Fruit fly (Drosophila melanogaster) whole organism, embryonic: ENCODE measurements around the gene Jhbp5.
A peak's percentile ranks its signal among the peaks of the same experiment; 100 is the strongest.

Experiments
- Atf6 ChIP-seq: fragments of 200-800 bp; sonication (Bioruptor generic); IDR thresholded peaks from 2 replicates; pipeline ENCODE4 v1.3.6; 2022; ENCODE audit warnings: missing biosample characterization, missing genetic modification characterization
- CG10321 ChIP-seq: fragments of 200-800 bp; sonication (Bioruptor generic); IDR thresholded peaks from 2 replicates; pipeline ENCODE4 v1.3.6; 2022; ENCODE audit warnings: missing biosample characterization, missing genetic modification characterization
- CG10565 ChIP-seq: fragments of 200-800 bp; sonication (Bioruptor generic); optimal IDR thresholded peaks from 3 replicates; lab custom pipeline; 2016; ENCODE audit warnings: missing biosample characterization, mild to moderate bottlenecking, missing genetic modification characterization
- CG11723 ChIP-seq: fragments of 200-800 bp; sonication (Bioruptor generic); optimal IDR thresholded peaks from 2 replicates; lab custom pipeline; 2017; ENCODE audit warnings: missing biosample characterization, mild to moderate bottlenecking, missing genetic modification characterization
- CG13123 ChIP-seq: fragments of 200-800 bp; sonication (Bioruptor generic); optimal IDR thresholded peaks from 2 replicates; lab custom pipeline; 2016; ENCODE audit warnings: missing biosample characterization, missing genetic modification characterization
- CG14441 ChIP-seq: fragments of 200-800 bp; sonication (Bioruptor generic); IDR thresholded peaks from 2 replicates; pipeline ENCODE4 v1.3.6; 2022; ENCODE audit warnings: missing biosample characterization, missing genetic modification characterization
- CG14667 ChIP-seq: fragments of 200-800 bp; sonication (Bioruptor generic); IDR thresholded peaks from 2 replicates; pipeline ENCODE4 v1.3.6; 2022; ENCODE audit warnings: missing biosample characterization, missing genetic modification characterization
- CG17359 ChIP-seq: fragments of 200-800 bp; sonication (Bioruptor generic); optimal IDR thresholded peaks from 3 replicates; lab custom pipeline; 2018; ENCODE audit warnings: missing biosample characterization, mild to moderate bottlenecking, missing genetic modification characterization, moderate library complexity
- CG17568 ChIP-seq: fragments of 200-800 bp; sonication (Bioruptor generic); optimal IDR thresholded peaks from 2 replicates; lab custom pipeline; 2018; ENCODE audit warnings: missing biosample characterization, mild to moderate bottlenecking, missing genetic modification characterization, moderate library complexity
- CG3065 ChIP-seq: fragments of 200-800 bp; sonication (Bioruptor generic); optimal IDR thresholded peaks from 2 replicates; lab custom pipeline; 2016; ENCODE audit warnings: missing biosample characterization, missing genetic modification characterization
- CG42726 ChIP-seq: fragments of 200-800 bp; sonication (Bioruptor generic); IDR thresholded peaks from 2 replicates; pipeline ENCODE4 v1.3.6; 2022; ENCODE audit warnings: missing biosample characterization, missing genetic modification characterization; ENCODE audit not compliant: partially characterized antibody
- CG4360 ChIP-seq: fragments of 200-800 bp; sonication (Bioruptor generic); IDR thresholded peaks from 2 replicates; pipeline ENCODE4 v1.3.6; 2022; ENCODE audit warnings: missing biosample characterization, missing genetic modification characterization
- CG4404 ChIP-seq: fragments of 200-800 bp; sonication (Bioruptor generic); IDR thresholded peaks from 2 replicates; pipeline ENCODE4 v1.3.6; 2022; ENCODE audit warnings: missing biosample characterization, missing genetic modification characterization
- CG7963 ChIP-seq: fragments of 200-800 bp; sonication (Bioruptor generic); IDR thresholded peaks from 3 replicates; pipeline ENCODE4 v1.3.6; 2022; ENCODE audit warnings: missing biosample characterization, missing genetic modification characterization; ENCODE audit not compliant: partially characterized antibody
- CG8290 ChIP-seq, 3 experiments: fragments of 200-800 bp; sonication (Bioruptor generic); optimal IDR thresholded peaks; 2 replicates each; lab custom pipeline; 2016 to 2019; ENCODE audit warnings: missing biosample characterization in 3 of 3, missing genetic modification characterization in 3 of 3, mild to moderate bottlenecking in 2 of 3, moderate library complexity in 1 of 3
- CG8359 ChIP-seq: fragments of 200-800 bp; sonication (Bioruptor generic); optimal IDR thresholded peaks from 2 replicates; lab custom pipeline; 2017; ENCODE audit warnings: missing biosample characterization, mild to moderate bottlenecking, missing genetic modification characterization, borderline replicate concordance
- CG8388 ChIP-seq: fragments of 200-800 bp; sonication (Bioruptor generic); optimal IDR thresholded peaks from 2 replicates; lab custom pipeline; 2019; ENCODE audit warnings: missing biosample characterization, mild to moderate bottlenecking, missing genetic modification characterization, moderate library complexity
- CoRest ChIP-seq: fragments of 200-800 bp; sonication (Bioruptor generic); optimal IDR thresholded peaks from 3 replicates; lab custom pipeline; 2018; ENCODE audit warnings: missing biosample characterization, mild to moderate bottlenecking, missing genetic modification characterization, moderate library complexity
- Dfd ChIP-seq, 2 experiments: fragments of >200 bp; optimal IDR thresholded peaks; 2 replicates each; lab custom pipeline; 2017; ENCODE audit warnings: missing biosample characterization in 2 of 2, missing genetic modification characterization in 2 of 2
- Dref ChIP-seq: fragments of 200-800 bp; sonication (Bioruptor generic); IDR thresholded peaks from 2 replicates; pipeline ENCODE4 v1.3.6; 2022; ENCODE audit warnings: missing biosample characterization, missing genetic modification characterization
- Ets65A ChIP-seq: fragments of 200-800 bp; sonication (Bioruptor generic); peaks from one replicate; lab custom pipeline; 2016; ENCODE audit warnings: missing biosample characterization, missing genetic modification characterization
- HmgZ ChIP-seq: fragments of 200-800 bp; sonication (Bioruptor generic); optimal IDR thresholded peaks from 2 replicates; lab custom pipeline; 2018; ENCODE audit warnings: missing biosample characterization, mild to moderate bottlenecking, missing genetic modification characterization
- Hr39 ChIP-seq: fragments of >200 bp; optimal IDR thresholded peaks from 2 replicates; lab custom pipeline; 2017
- Kr ChIP-seq: fragments of 200-800 bp; sonication (Bioruptor generic); optimal IDR thresholded peaks from 2 replicates; lab custom pipeline; 2017; ENCODE audit warnings: missing biosample characterization, mild to moderate bottlenecking, missing genetic modification characterization
- Meics ChIP-seq: fragments of 200-800 bp; sonication (Bioruptor generic); optimal IDR thresholded peaks from 2 replicates; lab custom pipeline; 2017; ENCODE audit warnings: missing biosample characterization, mild to moderate bottlenecking, missing genetic modification characterization
- PHDP ChIP-seq: fragments of 200-800 bp; sonication (Bioruptor generic); optimal IDR thresholded peaks from 3 replicates; lab custom pipeline; 2018; ENCODE audit warnings: missing biosample characterization, mild to moderate bottlenecking, missing genetic modification characterization, moderate library complexity
- Rx ChIP-seq: fragments of 200-800 bp; sonication (Bioruptor generic); IDR thresholded peaks from 2 replicates; pipeline ENCODE4 v1.3.6; 2022; ENCODE audit warnings: missing biosample characterization, missing genetic modification characterization
- Spps ChIP-seq: fragments of 200-800 bp; sonication (Bioruptor generic); optimal IDR thresholded peaks from 2 replicates; lab custom pipeline; 2018; ENCODE audit warnings: missing biosample characterization, mild to moderate bottlenecking, missing genetic modification characterization
- Trl ChIP-seq, 3 experiments: fragments of >200 bp in 2 of 3; fragments of 200-800 bp in 1 of 3; sonication (Bioruptor generic) in 1 of 3; optimal IDR thresholded peaks; 2 replicates in 1 of 3; 3 replicates in 2 of 3; lab custom pipeline; 2016 to 2017; ENCODE audit warnings: missing biosample characterization in 1 of 3, missing genetic modification characterization in 1 of 3
- Xrp1 ChIP-seq: fragments of 200-800 bp; sonication (Bioruptor generic); IDR thresholded peaks from 2 replicates; pipeline ENCODE4 v1.3.6; 2022; ENCODE audit warnings: missing biosample characterization, missing genetic modification characterization
- ara ChIP-seq: fragments of 200-800 bp; sonication (Bioruptor generic); IDR thresholded peaks from 2 replicates; pipeline ENCODE4 v1.3.6; 2022; ENCODE audit warnings: missing biosample characterization, missing genetic modification characterization
- az2 ChIP-seq: fragments of 200-800 bp; sonication (Bioruptor generic); optimal IDR thresholded peaks from 3 replicates; lab custom pipeline; 2016; ENCODE audit warnings: missing biosample characterization, missing genetic modification characterization
- ci ChIP-seq: fragments of 200-800 bp; sonication (Bioruptor generic); IDR thresholded peaks from 3 replicates; pipeline ENCODE4 v1.3.6; 2022; ENCODE audit warnings: missing biosample characterization, missing genetic modification characterization
- danr ChIP-seq: fragments of 200-800 bp; sonication (Bioruptor generic); IDR thresholded peaks from 2 replicates; pipeline ENCODE4 v1.3.6; 2022; ENCODE audit warnings: missing biosample characterization, missing genetic modification characterization
- emc ChIP-seq: fragments of 200-800 bp; sonication (Bioruptor generic); optimal IDR thresholded peaks from 2 replicates; lab custom pipeline; 2016; ENCODE audit warnings: missing biosample characterization, missing genetic modification characterization
- exex ChIP-seq: fragments of 200-800 bp; sonication (Bioruptor generic); optimal IDR thresholded peaks from 4 replicates; lab custom pipeline; 2018; ENCODE audit warnings: missing biosample characterization, mild to moderate bottlenecking, missing genetic modification characterization, moderate library complexity
- fru ChIP-seq: fragments of >200 bp; optimal IDR thresholded peaks from 2 replicates; lab custom pipeline; 2017
- grau ChIP-seq: fragments of 200-800 bp; optimal IDR thresholded peaks from 3 replicates; lab custom pipeline; 2019; ENCODE audit warnings: missing biosample characterization, mild to moderate bottlenecking, missing genetic modification characterization, moderate library complexity
- gsb-n ChIP-seq: fragments of 200-800 bp; sonication (Bioruptor generic); optimal IDR thresholded peaks from 3 replicates; lab custom pipeline; 2018; ENCODE audit warnings: missing biosample characterization, mild to moderate bottlenecking, missing genetic modification characterization
- jing ChIP-seq: fragments of 200-800 bp; sonication (Bioruptor generic); optimal IDR thresholded peaks from 2 replicates; lab custom pipeline; 2018; ENCODE audit warnings: missing biosample characterization, mild to moderate bottlenecking, missing genetic modification characterization
- nerfin-2 ChIP-seq: fragments of 200-800 bp; sonication (Bioruptor generic); IDR thresholded peaks from 2 replicates; pipeline ENCODE4 v1.3.6; 2022; ENCODE audit warnings: missing biosample characterization, missing genetic modification characterization; ENCODE audit not compliant: partially characterized antibody
- otp ChIP-seq: fragments of 200-800 bp; sonication (Bioruptor generic); IDR thresholded peaks from 3 replicates; pipeline ENCODE4, ENCODE4 v1.3.6; 2022; ENCODE audit warnings: missing biosample characterization, missing genetic modification characterization
- p53 ChIP-seq: fragments of 200-800 bp; sonication (Bioruptor generic); optimal IDR thresholded peaks from 2 replicates; lab custom pipeline; 2016; ENCODE audit warnings: missing biosample characterization, missing genetic modification characterization
- pfk ChIP-seq: fragments of 200-800 bp; sonication (Bioruptor generic); optimal IDR thresholded peaks from 2 replicates; lab custom pipeline; 2018; ENCODE audit warnings: missing biosample characterization, mild to moderate bottlenecking, missing genetic modification characterization, moderate library complexity
- prd ChIP-seq, 3 experiments: fragments of >200 bp in 2 of 3; fragments of 200-800 bp in 1 of 3; sonication (Bioruptor generic) in 1 of 3; optimal IDR thresholded peaks in 2 of 3; IDR thresholded peaks in 1 of 3; 2 replicates in 2 of 3; 3 replicates in 1 of 3; pipeline versions ENCODE4 v1.3.6 to Lab custom; 2017 to 2022; ENCODE audit warnings: missing biosample characterization in 1 of 3, missing genetic modification characterization in 1 of 3
- seq ChIP-seq: fragments of 200-800 bp; sonication (Bioruptor generic); IDR thresholded peaks from 2 replicates; pipeline ENCODE4 v1.3.6; 2022; ENCODE audit warnings: missing biosample characterization, missing genetic modification characterization
- usp ChIP-seq: fragments of >200 bp; optimal IDR thresholded peaks from 2 replicates; lab custom pipeline; 2017; ENCODE audit warnings: missing biosample characterization, missing genetic modification characterization
- vfl ChIP-seq: fragments of 200-800 bp; sonication (Bioruptor generic); optimal IDR thresholded peaks from 2 replicates; lab custom pipeline; 2016; ENCODE audit warnings: missing biosample characterization, missing genetic modification characterization
- wdn ChIP-seq: fragments of 200-800 bp; sonication (Bioruptor generic); IDR thresholded peaks from 2 replicates; pipeline ENCODE4 v1.3.6; 2022; ENCODE audit warnings: missing biosample characterization, missing genetic modification characterization
- zf30C ChIP-seq: fragments of 200-800 bp; sonication (Bioruptor generic); optimal IDR thresholded peaks from 3 replicates; lab custom pipeline; 2018; ENCODE audit warnings: missing biosample characterization, mild to moderate bottlenecking, missing genetic modification characterization

Gene Jhbp5

DNA sequence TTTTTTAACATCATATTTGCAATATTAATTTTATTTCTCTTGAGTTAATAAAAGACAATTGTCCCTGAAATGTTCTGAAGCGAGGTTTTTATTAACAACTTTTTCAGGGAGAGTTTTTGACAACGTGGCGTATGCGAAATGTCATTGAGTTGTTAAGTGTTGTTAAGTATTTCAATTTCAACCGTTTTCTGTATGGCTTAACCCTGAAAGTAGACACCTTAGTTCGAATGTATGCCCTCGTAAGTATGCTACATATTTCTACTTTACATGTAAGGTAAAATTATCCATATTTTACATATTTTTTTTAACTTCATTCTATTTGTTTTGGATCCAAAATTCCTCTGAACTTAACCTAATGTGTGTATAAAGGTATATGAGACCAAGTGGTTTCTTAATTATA, 41.9 kb downstream of the Jhbp5 start (continued):
- TF ChIP-seq jing (GFP tag; lab: Kevin White, UChicago), result no peak
- TF ChIP-seq Kr (GFP tag; lab: Kevin White, UChicago), result no peak
- no peak for TF ChIP-seq CG3065 (GFP tag; lab: Kevin White, UChicago)
- no peak for TF ChIP-seq usp
- no peak for TF ChIP-seq zf30C (GFP tag; lab: Kevin White, UChicago)
- TF ChIP-seq CG8290 (GFP tag; optimal IDR thresholded peaks at IDR 0.05; lab: Kevin White, UChicago), result peak; percentile 84
- TF ChIP-seq CG8290 (tag; optimal IDR thresholded peaks at IDR 0.05; lab: Kevin White, UChicago), result peak in 1 of 2 experiments; percentile 17
- TF ChIP-seq otp, result no peak
- TF ChIP-seq CG14441, result no peak
- TF ChIP-seq seq (GFP tag; lab: Robert Waterston, UW), result no peak
- TF ChIP-seq CG4404 (GFP tag; lab: Robert Waterston, UW), result no peak
- TF ChIP-seq Xrp1 (GFP tag; lab: Robert Waterston, UW), result peak; percentile 67
- no peak for TF ChIP-seq CG11723 (GFP tag; lab: Kevin White, UChicago)
- TF ChIP-seq danr, result no peak
- TF ChIP-seq ci (GFP tag; lab: Robert Waterston, UW), result peak; percentile 6; the same call in 1 of the 3 replicates
- no peak for TF ChIP-seq CG14667 (GFP tag; lab: Robert Waterston, UW)
- peak; percentile 40 for TF ChIP-seq HmgZ (tag; lab: Kevin White, UChicago)
- 0 out of 2 replicates have a peak, but pooled peaks have one; percentile 34 for TF ChIP-seq CG42726 (GFP tag; lab: Robert Waterston, UW)
- TF ChIP-seq CG10321 (GFP tag; lab: Robert Waterston, UW), result no peak
- no peak for TF ChIP-seq vfl
- peak; percentile 45; the same call in 1 of the 2 replicates for TF ChIP-seq nerfin-2
- no peak for TF ChIP-seq emc
- no peak for TF ChIP-seq wdn (GFP tag; lab: Robert Waterston, UW)
- no peak for TF ChIP-seq Spps (tag; lab: Kevin White, UChicago)
- TF ChIP-seq Meics, result no peak
- TF ChIP-seq prd (optimal IDR thresholded peaks at IDR 0.05; lab: Kevin White, UChicago), result no peak
- no peak for TF ChIP-seq prd (GFP tag; IDR thresholded peaks at IDR 0.05; lab: Robert Waterston, UW)
- peak; percentile 5 for TF ChIP-seq az2
- TF ChIP-seq CG7963 (GFP tag; lab: Robert Waterston, UW), result peak; percentile 48; the same call in 1 of the 3 replicates
- no peak for TF ChIP-seq pfk

- TF ChIP-seq p53 (no peak), grau (tag; lab: Kevin White, UChicago) (no peak), Dfd (GFP tag; optimal IDR thresholded peaks at IDR 0.05; lab: Kevin White, UChicago) (peak in 1 of 2 experiments; percentile 58), CG17568 (no peak), CG10565 (GFP tag; lab: Kevin White, UChicago) (no peak), exex (tag; lab: Kevin White, UChicago) (no peak), CG17359 (tag; lab: Kevin White, UChicago) (no peak), Ets65A (GFP tag; lab: Kevin White, UChicago) (no peak), Dref (GFP tag; lab: Robert Waterston, UW) (0 out of 2 replicates have a peak, but pooled peaks have one; percentile 23), CG4360 (peak; percentile 23; the same call in 1 of the 2 replicates), gsb-n (tag; lab: Kevin White, UChicago) (no peak), Rx (GFP tag; lab: Robert Waterston, UW) (0 out of 2 replicates have a peak, but pooled peaks have one; percentile 9), Trl (optimal IDR thresholded peaks at IDR 0.05; lab: Kevin White, UChicago) (no peak), Trl (GFP tag; optimal IDR thresholded peaks at IDR 0.05; lab: Kevin White, UChicago) (no peak), Hr39 (lab: Kevin White, UChicago) (no peak), Atf6 (GFP tag; lab: Robert Waterston, UW) (no peak), CG4404 (GFP tag; lab: Robert Waterston, UW) (no peak), emc (no peak), CoRest (no peak), CG8388 (GFP tag; lab: Kevin White, UChicago) (no peak), fru (lab: Kevin White, UChicago) (no peak), CG13123 (no peak), PHDP (no peak), ci (GFP tag; lab: Robert Waterston, UW) (no peak), ara (GFP tag; lab: Robert Waterston, UW) (no peak), CG8359 (peak; percentile 99)
These were observed 46.8 kb downstream of the Jhbp5 start for dm6 chr3R:15998972-15999721.
